Worm (Caenorhabditis elegans) whole organism, mixed stage, embryonic: ENCODE results near the gene tiar-2.

ENCODE experiments used
- M03D4.4 ChIP-seq: sonication (generic microtip); optimal IDR thresholded peaks from 2 replicates; lab custom pipeline; 2017; ENCODE audit warnings: mild to moderate bottlenecking, missing genetic modification characterization, missing compliant biosample characterization
- blmp-1 ChIP-seq: fragments of 150-350 bp; optimal IDR thresholded peaks from 2 replicates; lab custom pipeline; 2014; ENCODE audit warnings: missing biosample characterization, missing genetic modification characterization
- cnd-1 ChIP-seq: fragments of 200-800 bp; sonication (Bioruptor generic); optimal IDR thresholded peaks from 2 replicates; lab custom pipeline; 2018; ENCODE audit warnings: mild to moderate bottlenecking, missing genetic modification characterization, missing compliant biosample characterization
- drap-1 ChIP-seq: fragments of 200-800 bp; sonication (Bioruptor generic); optimal IDR thresholded peaks from 3 replicates; lab custom pipeline; 2018; ENCODE audit warnings: mild to moderate bottlenecking, missing genetic modification characterization, missing compliant biosample characterization
- ham-2 ChIP-seq: fragments of 200-800 bp; sonication (Bioruptor generic); optimal IDR thresholded peaks from 2 replicates; lab custom pipeline; 2018; ENCODE audit warnings: mild to moderate bottlenecking, missing genetic modification characterization, missing compliant biosample characterization
- mep-1 ChIP-seq: fragments of 150-350 bp; optimal IDR thresholded peaks from 2 replicates; lab custom pipeline; 2017; ENCODE audit warnings: missing biosample characterization, missing genetic modification reagents, missing genetic modification characterization, inconsistent platforms
- mls-2 ChIP-seq: sonication (generic microtip); optimal IDR thresholded peaks from 2 replicates; lab custom pipeline; 2016; ENCODE audit warnings: mild to moderate bottlenecking, missing genetic modification characterization, moderate library complexity, missing compliant biosample characterization
- nhr-12 ChIP-seq: fragments of 150-350 bp; optimal IDR thresholded peaks from 2 replicates; lab custom pipeline; 2014; ENCODE audit warnings: missing biosample characterization, missing genetic modification characterization
- nhr-237 ChIP-seq: fragments of 150-350 bp; optimal IDR thresholded peaks from 2 replicates; lab custom pipeline; 2014; ENCODE audit warnings: missing biosample characterization, missing genetic modification characterization
- nhr-76 ChIP-seq: sonication (generic microtip); optimal IDR thresholded peaks from 2 replicates; lab custom pipeline; 2017; ENCODE audit warnings: missing biosample characterization, missing genetic modification characterization
- pha-4 ChIP-seq: fragments of 150-350 bp; optimal IDR thresholded peaks from 2 replicates; lab custom pipeline; 2018; ENCODE audit warnings: missing biosample characterization, missing genetic modification reagents, missing genetic modification characterization
- unc-39 ChIP-seq: fragments of 150-350 bp; optimal IDR thresholded peaks from 2 replicates; lab custom pipeline; 2014; ENCODE audit warnings: missing biosample characterization, missing genetic modification characterization
- unc-62 ChIP-seq: fragments of 150-350 bp; optimal IDR thresholded peaks from 2 replicates; lab custom pipeline; 2014; ENCODE audit warnings: missing biosample characterization, missing genetic modification reagents, missing genetic modification characterization
- ztf-11 ChIP-seq: fragments of 150-350 bp; optimal IDR thresholded peaks from 2 replicates; lab custom pipeline; 2014; ENCODE audit warnings: missing biosample characterization, missing genetic modification characterization

DNA sequence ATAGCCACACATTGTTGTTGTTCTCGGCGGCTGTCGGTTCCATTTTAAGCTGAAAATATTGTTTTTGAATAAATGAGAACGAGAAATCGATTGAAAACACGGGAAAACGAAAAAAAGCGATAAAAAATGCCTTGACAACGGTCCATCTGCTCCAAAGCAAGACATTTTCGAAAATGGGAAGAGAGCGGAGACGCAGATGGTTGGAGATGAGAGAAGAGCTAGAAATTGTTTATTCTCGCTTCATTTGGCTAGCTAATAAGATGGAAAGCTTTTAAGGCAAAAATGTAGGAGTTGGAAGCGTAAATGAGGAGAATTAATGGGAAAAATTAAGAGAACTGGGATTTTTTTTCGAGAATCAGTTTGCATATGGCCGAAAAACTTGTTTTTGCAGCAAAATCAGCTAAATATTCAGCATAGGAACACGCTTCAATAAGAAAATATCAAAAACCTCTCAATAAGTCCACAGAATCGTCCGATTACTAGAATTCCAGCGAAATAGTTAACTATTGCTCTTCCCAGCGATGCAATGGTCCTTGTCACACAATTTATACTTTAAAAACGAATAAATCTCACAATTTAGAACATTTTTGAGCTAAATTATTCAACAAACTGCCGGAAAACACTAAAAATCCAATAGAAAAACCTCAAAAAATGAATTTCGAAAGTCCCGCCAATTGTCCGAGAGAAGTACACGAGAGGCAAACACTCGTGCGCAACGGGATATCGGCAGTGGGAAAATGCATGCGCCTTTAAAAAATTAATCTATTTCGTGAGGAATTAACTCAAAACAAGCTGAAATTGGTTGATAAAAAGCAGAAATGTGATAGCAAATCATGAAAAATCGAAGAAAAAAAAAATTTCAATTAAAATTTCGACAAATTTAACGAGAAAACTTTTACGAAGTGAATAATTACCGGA is 29.9 kb upstream of the tiar-2 start, which contains the start of gene pisy-1:
- TF ChIP-seq M03D4.4 (tag; lab: Kevin White, UChicago): no peak
- TF ChIP-seq mep-1 (tag; lab: Kevin White, UChicago): peak; percentile 78
- no peak for TF ChIP-seq blmp-1 (tag; lab: Kevin White, UChicago)
- TF ChIP-seq nhr-76 (tag; lab: Kevin White, UChicago): no peak
- TF ChIP-seq nhr-237 (tag; lab: Kevin White, UChicago): peak; percentile 23
- no peak for TF ChIP-seq ztf-11 (tag; lab: Kevin White, UChicago)
- no peak for TF ChIP-seq unc-62 (GFP tag; lab: Kevin White, UChicago)
- TF ChIP-seq unc-39: no peak
- no peak for TF ChIP-seq drap-1 (GFP tag; lab: Kevin White, UChicago)
- TF ChIP-seq nhr-12: no peak
- TF ChIP-seq cnd-1 (tag; lab: Kevin White, UChicago): no peak
- no peak for TF ChIP-seq mls-2
- no peak for TF ChIP-seq ham-2 (GFP tag; lab: Kevin White, UChicago)
- no peak for TF ChIP-seq pha-4
